Worm (Caenorhabditis elegans) whole organism, L4 larva: ENCODE data around the gene rpc-2.

Experiments used
- T26A8.4 ChIP-seq: fragments of 200-800 bp; sonication (Bioruptor generic); IDR thresholded peaks from 2 replicates; pipeline ENCODE4 v1.3.6; 2022; ENCODE audit warnings: missing genetic modification characterization, missing compliant biosample characterization
- egl-27 ChIP-seq: sonication (generic microtip); optimal IDR thresholded peaks from 3 replicates; lab custom pipeline; 2017; ENCODE audit warnings: missing biosample characterization, missing genetic modification reagents, missing genetic modification characterization
- mes-2 ChIP-seq: sonication (generic microtip); optimal IDR thresholded peaks from 2 replicates; lab custom pipeline; 2016; ENCODE audit warnings: missing genotype, mild to moderate bottlenecking, missing genetic modification characterization, missing compliant biosample characterization; ENCODE audit not compliant: poor library complexity, severe bottlenecking
- nhr-48 ChIP-seq: sonication (generic microtip); optimal IDR thresholded peaks from 2 replicates; lab custom pipeline; 2016; ENCODE audit warnings: mild to moderate bottlenecking, missing genetic modification characterization, missing compliant biosample characterization
- pha-4 ChIP-seq, 2 experiments: fragments of 150-350 bp in 1 of 2; fragments of 200-800 bp in 1 of 2; sonication (Bioruptor generic) in 1 of 2; IDR thresholded peaks in 1 of 2; optimal IDR thresholded peaks in 1 of 2; 2 replicates each; pipeline versions ENCODE4 v1.3.6 to Lab custom; 2014 to 2022; ENCODE audit warnings: missing genetic modification characterization in 2 of 2, missing genetic modification reagents in 2 of 2, missing biosample characterization in 1 of 2, missing compliant biosample characterization in 1 of 2

- TF ChIP-seq pha-4 (GFP tag; IDR thresholded peaks at IDR 0.05; lab: Robert Waterston, UW) (no peak), pha-4 (tag; optimal IDR thresholded peaks at IDR 0.05; lab: Kevin White, UChicago) (no peak), T26A8.4 (no peak), nhr-48 (tag; lab: Kevin White, UChicago) (no peak), egl-27 (tag; lab: Kevin White, UChicago) (no peak), mes-2 (tag; lab: Kevin White, UChicago) (no peak)
Observed at ce11 chrIII:5611604-5612324, 54.6 kb downstream of the rpc-2 start, which contains the start of gene bas-1.
